Fruit fly (Drosophila melanogaster) whole organism: ENCODE measurements around the gene DIP-zeta.

ENCODE experiments used
- CG8478 ChIP-seq: fragments of >200 bp; optimal IDR thresholded peaks from 2 replicates; lab custom pipeline; 2018; ENCODE audit warnings: inconsistent platforms
- Dll ChIP-seq: fragments of >200 bp; optimal IDR thresholded peaks from 2 replicates; lab custom pipeline; 2017
- pan ChIP-seq: fragments of >200 bp; optimal IDR thresholded peaks from 2 replicates; lab custom pipeline; 2017
- psq ChIP-seq: fragments of >200 bp; optimal IDR thresholded peaks from 2 replicates; lab custom pipeline; 2017
- usp ChIP-seq: fragments of >200 bp; optimal IDR thresholded peaks from 2 replicates; lab custom pipeline; 2017; ENCODE audit warnings: missing biosample characterization, missing genetic modification characterization, mixed read lengths

dm6 chr2L:9076821-9077220 is 5.9 kb upstream of the DIP-zeta start, which contains the start of gene CG12439:
- TF ChIP-seq pan (lab: Kevin White, UChicago) (no peak), psq (no peak), CG8478 (lab: Kevin White, UChicago) (no peak), Dll (lab: Kevin White, UChicago) (no peak), usp (no peak)
